Fruit fly (Drosophila melanogaster): ENCODE results near the gene gce.

dm6 chrX:15334999-15335398 is 37.4 kb downstream of the gce start:
- TF ChIP-seq usp (GFP tag; optimal IDR thresholded peaks at IDR 0.05) (no peak), pan (optimal IDR thresholded peaks at IDR 0.05) (no peak), Dll (optimal IDR thresholded peaks at IDR 0.05) (no peak), psq (optimal IDR thresholded peaks at IDR 0.05) (no peak), EcR (GFP tag; optimal IDR thresholded peaks at IDR 0.05) (no peak)

All from whole organism.